Fruit fly (Drosophila melanogaster) whole organism, embryonic: Measurements from ENCODE around the gene Vps26.

Experiments used
- Abd-B ChIP-seq: fragments of 200-800 bp; sonication (Bioruptor generic); optimal IDR thresholded peaks from 2 replicates; lab custom pipeline; 2018; ENCODE audit warnings: missing biosample characterization, mild to moderate bottlenecking, missing genetic modification characterization, moderate library complexity
- Adf1 ChIP-seq: fragments of 200-800 bp; sonication (Bioruptor generic); IDR thresholded peaks from 2 replicates; pipeline ENCODE4 v1.3.6; 2022; ENCODE audit warnings: missing biosample characterization, missing genetic modification characterization
- Atf-2 ChIP-seq: fragments of 200-800 bp; sonication (Bioruptor generic); optimal IDR thresholded peaks from 2 replicates; lab custom pipeline; 2016; ENCODE audit warnings: missing biosample characterization, missing genetic modification characterization
- B-H2 ChIP-seq: fragments of 200-800 bp; sonication (Bioruptor generic); optimal IDR thresholded peaks from 2 replicates; lab custom pipeline; 2018; ENCODE audit warnings: missing biosample characterization, mild to moderate bottlenecking, missing genetic modification characterization
- Blimp-1 ChIP-seq: fragments of 200-800 bp; sonication (Bioruptor generic); optimal IDR thresholded peaks from 3 replicates; lab custom pipeline; 2018; ENCODE audit warnings: missing biosample characterization, missing genetic modification characterization, mild to moderate bottlenecking, moderate library complexity, missing genetic modification reagents
- CG10462 ChIP-seq: fragments of 200-800 bp; sonication (Bioruptor generic); optimal IDR thresholded peaks from 2 replicates; lab custom pipeline; 2016; ENCODE audit warnings: missing biosample characterization, missing genetic modification characterization
- CG13123 ChIP-seq: fragments of 200-800 bp; sonication (Bioruptor generic); optimal IDR thresholded peaks from 2 replicates; lab custom pipeline; 2016; ENCODE audit warnings: missing biosample characterization, missing genetic modification characterization
- CG14050 ChIP-seq: fragments of 200-800 bp; sonication (Bioruptor generic); IDR thresholded peaks from 3 replicates; pipeline ENCODE4 v1.3.6; 2022; ENCODE audit warnings: missing biosample characterization, missing genetic modification characterization
- CG14441 ChIP-seq: fragments of 200-800 bp; sonication (Bioruptor generic); IDR thresholded peaks from 2 replicates; pipeline ENCODE4 v1.3.6; 2022; ENCODE audit warnings: missing biosample characterization, missing genetic modification characterization
- CG14710 ChIP-seq: fragments of 200-800 bp; sonication (Bioruptor generic); optimal IDR thresholded peaks from 3 replicates; lab custom pipeline; 2019; ENCODE audit warnings: missing biosample characterization, mild to moderate bottlenecking, missing genetic modification characterization, moderate library complexity
- CG17385 ChIP-seq: fragments of 200-800 bp; sonication (Bioruptor generic); optimal IDR thresholded peaks from 3 replicates; lab custom pipeline; 2018; ENCODE audit warnings: missing biosample characterization, mild to moderate bottlenecking, missing genetic modification characterization
- CG2712 ChIP-seq: fragments of 200-800 bp; optimal IDR thresholded peaks from 3 replicates; lab custom pipeline; 2019; ENCODE audit warnings: missing biosample characterization, mild to moderate bottlenecking, missing genetic modification characterization, moderate library complexity
- CG30403 ChIP-seq: fragments of 200-800 bp; sonication (Bioruptor generic); optimal IDR thresholded peaks from 3 replicates; lab custom pipeline; 2016; ENCODE audit warnings: missing biosample characterization, missing genetic modification characterization
- CG31224 ChIP-seq: fragments of 200-800 bp; sonication (Bioruptor generic); IDR thresholded peaks from 2 replicates; pipeline ENCODE4 v1.3.6; 2022; ENCODE audit warnings: missing biosample characterization, missing genetic modification characterization
- CG3163 ChIP-seq: fragments of 200-800 bp; sonication (Bioruptor generic); optimal IDR thresholded peaks from 3 replicates; lab custom pipeline; 2016; ENCODE audit warnings: missing biosample characterization, missing genetic modification characterization
- CG33213 ChIP-seq: fragments of 200-800 bp; sonication (Bioruptor generic); optimal IDR thresholded peaks from 3 replicates; lab custom pipeline; 2016; ENCODE audit warnings: missing biosample characterization, missing genetic modification characterization
- CG4424 ChIP-seq: fragments of 200-800 bp; sonication (Bioruptor generic); optimal IDR thresholded peaks from 3 replicates; lab custom pipeline; 2016; ENCODE audit warnings: missing biosample characterization, missing genetic modification characterization
- CG4820 ChIP-seq: fragments of 200-800 bp; sonication (Bioruptor generic); optimal IDR thresholded peaks from 3 replicates; lab custom pipeline; 2016; ENCODE audit warnings: missing biosample characterization, missing genetic modification characterization
- CG4854 ChIP-seq: fragments of 200-800 bp; sonication (Bioruptor generic); optimal IDR thresholded peaks from 2 replicates; lab custom pipeline; 2016; ENCODE audit warnings: missing biosample characterization, missing genetic modification characterization, inconsistent platforms
- CG5953 ChIP-seq: fragments of 200-800 bp; sonication (Bioruptor generic); IDR thresholded peaks from 2 replicates; pipeline ENCODE4 v1.3.6; 2022; ENCODE audit warnings: missing biosample characterization, missing genetic modification characterization
- CG6765 ChIP-seq: fragments of 200-800 bp; sonication (Bioruptor generic); optimal IDR thresholded peaks from 3 replicates; lab custom pipeline; 2017; ENCODE audit warnings: missing biosample characterization, mild to moderate bottlenecking, missing genetic modification characterization
- CG7928 ChIP-seq: fragments of 200-800 bp; sonication (Bioruptor generic); optimal IDR thresholded peaks from 2 replicates; lab custom pipeline; 2017; ENCODE audit warnings: missing biosample characterization, mild to moderate bottlenecking, missing genetic modification characterization
- CG8924 ChIP-seq: fragments of 200-800 bp; optimal IDR thresholded peaks from 3 replicates; lab custom pipeline; 2019; ENCODE audit warnings: missing biosample characterization, mild to moderate bottlenecking, missing genetic modification characterization, moderate library complexity
- CG9727 ChIP-seq: fragments of 200-800 bp; sonication (Bioruptor generic); optimal IDR thresholded peaks from 3 replicates; lab custom pipeline; 2017; ENCODE audit warnings: missing biosample characterization, mild to moderate bottlenecking, missing genetic modification characterization
- CG9817 ChIP-seq: fragments of 200-800 bp; sonication (Bioruptor generic); optimal IDR thresholded peaks from 2 replicates; lab custom pipeline; 2018; ENCODE audit warnings: missing biosample characterization, mild to moderate bottlenecking, missing genetic modification characterization, moderate library complexity
- Dad ChIP-seq: fragments of 200-800 bp; sonication (Bioruptor generic); optimal IDR thresholded peaks from 3 replicates; lab custom pipeline; 2016; ENCODE audit warnings: missing biosample characterization, missing genetic modification characterization
- Dbx ChIP-seq: fragments of 200-800 bp; sonication (Bioruptor generic); IDR thresholded peaks from 3 replicates; pipeline ENCODE4 v1.3.6; 2022; ENCODE audit warnings: missing biosample characterization, missing genetic modification characterization
- Dfd ChIP-seq, 2 experiments: fragments of >200 bp; optimal IDR thresholded peaks; 2 replicates each; lab custom pipeline; 2017; ENCODE audit warnings: missing biosample characterization in 2 of 2, missing genetic modification characterization in 2 of 2
- ERR ChIP-seq: fragments of 200-800 bp; sonication (Bioruptor generic); optimal IDR thresholded peaks from 2 replicates; lab custom pipeline; 2016; ENCODE audit warnings: missing biosample characterization, missing genetic modification characterization
- Elba2 ChIP-seq: fragments of 200-800 bp; sonication (Bioruptor generic); optimal IDR thresholded peaks from 3 replicates; lab custom pipeline; 2016; ENCODE audit warnings: missing biosample characterization, missing genetic modification characterization
- GATAe ChIP-seq: fragments of 200-800 bp; sonication (Bioruptor generic); conservative IDR thresholded peaks from 2 replicates; pipeline ENCODE4 v1.3.6; 2022; ENCODE audit warnings: missing biosample characterization, missing genetic modification characterization
- Gsc ChIP-seq: fragments of 200-800 bp; sonication (Bioruptor generic); IDR thresholded peaks from 2 replicates; pipeline ENCODE4 v1.3.6; 2022; ENCODE audit warnings: missing biosample characterization, missing genetic modification characterization
- H2.0 ChIP-seq: fragments of 200-800 bp; sonication (Bioruptor generic); IDR thresholded peaks from 2 replicates; pipeline ENCODE4 v1.3.6; 2022; ENCODE audit warnings: missing biosample characterization, missing genetic modification characterization
- HLH54F ChIP-seq: fragments of 200-800 bp; sonication (Bioruptor generic); optimal IDR thresholded peaks from 3 replicates; lab custom pipeline; 2016; ENCODE audit warnings: missing biosample characterization, missing genetic modification characterization
- Mad ChIP-seq: fragments of 200-800 bp; sonication (Bioruptor generic); optimal IDR thresholded peaks from 2 replicates; lab custom pipeline; 2016; ENCODE audit warnings: missing biosample characterization, missing genetic modification characterization
- Ptx1 ChIP-seq: fragments of 200-800 bp; sonication (Bioruptor generic); IDR thresholded peaks from 2 replicates; pipeline ENCODE4 v1.3.6; 2022; ENCODE audit warnings: missing biosample characterization, missing genetic modification characterization
- Side ChIP-seq: fragments of 200-800 bp; sonication (Bioruptor generic); optimal IDR thresholded peaks from 2 replicates; lab custom pipeline; 2016; ENCODE audit warnings: missing biosample characterization, missing genetic modification characterization
- Xrp1 ChIP-seq: fragments of 200-800 bp; sonication (Bioruptor generic); IDR thresholded peaks from 2 replicates; pipeline ENCODE4 v1.3.6; 2022; ENCODE audit warnings: missing biosample characterization, missing genetic modification characterization
- ap ChIP-seq: fragments of 200-800 bp; sonication (Bioruptor generic); IDR thresholded peaks from 2 replicates; pipeline ENCODE4 v1.3.6; 2022; ENCODE audit warnings: missing biosample characterization, missing genetic modification characterization
- btn ChIP-seq: fragments of 200-800 bp; sonication (Bioruptor generic); optimal IDR thresholded peaks from 2 replicates; lab custom pipeline; 2016; ENCODE audit warnings: missing biosample characterization, missing genetic modification characterization
- ci ChIP-seq: fragments of 200-800 bp; sonication (Bioruptor generic); IDR thresholded peaks from 3 replicates; pipeline ENCODE4 v1.3.6; 2022; ENCODE audit warnings: missing biosample characterization, missing genetic modification characterization
- da ChIP-seq: fragments of 200-800 bp; sonication (Bioruptor generic); optimal IDR thresholded peaks from 2 replicates; lab custom pipeline; 2016; ENCODE audit warnings: missing biosample characterization, missing genetic modification characterization
- dati ChIP-seq: fragments of 200-800 bp; sonication (Bioruptor generic); IDR thresholded peaks from 2 replicates; pipeline ENCODE4 v1.3.6; 2022; ENCODE audit warnings: missing biosample characterization, missing genetic modification characterization
- fru ChIP-seq: fragments of >200 bp; optimal IDR thresholded peaks from 2 replicates; lab custom pipeline; 2017
- fu2 ChIP-seq: fragments of 200-800 bp; sonication (Bioruptor generic); optimal IDR thresholded peaks from 2 replicates; lab custom pipeline; 2016; ENCODE audit warnings: missing biosample characterization, missing genetic modification characterization
- gcm2 ChIP-seq: fragments of 200-800 bp; sonication (Bioruptor generic); optimal IDR thresholded peaks from 2 replicates; lab custom pipeline; 2016; ENCODE audit warnings: missing biosample characterization, missing genetic modification characterization
- grau ChIP-seq: fragments of 200-800 bp; optimal IDR thresholded peaks from 3 replicates; lab custom pipeline; 2019; ENCODE audit warnings: missing biosample characterization, mild to moderate bottlenecking, missing genetic modification characterization, moderate library complexity
- kah ChIP-seq: fragments of 200-800 bp; sonication (Bioruptor generic); optimal IDR thresholded peaks from 2 replicates; lab custom pipeline; 2018; ENCODE audit warnings: missing biosample characterization, mild to moderate bottlenecking, missing genetic modification characterization
- pho ChIP-seq: fragments of 200-800 bp; sonication (Bioruptor generic); optimal IDR thresholded peaks from 2 replicates; lab custom pipeline; 2016; ENCODE audit warnings: missing biosample characterization, missing genetic modification characterization
- rib ChIP-seq: fragments of 200-800 bp; sonication (Bioruptor generic); IDR thresholded peaks from 2 replicates; pipeline ENCODE4 v1.3.6; 2022; ENCODE audit warnings: missing biosample characterization, missing genetic modification characterization
- tup ChIP-seq: fragments of 200-800 bp; sonication (Bioruptor generic); optimal IDR thresholded peaks from 2 replicates; lab custom pipeline; 2016; ENCODE audit warnings: missing biosample characterization, mild to moderate bottlenecking, missing genetic modification characterization, moderate library complexity
- tx ChIP-seq: fragments of 200-800 bp; sonication (Bioruptor generic); optimal IDR thresholded peaks from 2 replicates; lab custom pipeline; 2016; ENCODE audit warnings: missing biosample characterization, missing genetic modification characterization
- vvl ChIP-seq: fragments of 200-800 bp; sonication (Bioruptor generic); IDR thresholded peaks from 2 replicates; pipeline ENCODE4 v1.3.6; 2022; ENCODE audit warnings: missing biosample characterization, missing genetic modification characterization
- zfh1 ChIP-seq: fragments of 200-800 bp; sonication (Bioruptor generic); IDR thresholded peaks from 3 replicates; pipeline ENCODE4 v1.3.6; 2022; ENCODE audit warnings: missing biosample characterization, missing genetic modification characterization

Vps26 gene

dm6 chrX:1858867-1859266 is 14.8 kb upstream of the Vps26 start, which contains the start of gene Lamtor5 (continued):
- TF ChIP-seq CG4820 (GFP tag; lab: Kevin White, UChicago) = peak; percentile 9
- no peak for TF ChIP-seq Adf1 (GFP tag; lab: Robert Waterston, UW)
- no peak for TF ChIP-seq Gsc
- peak; percentile 12 for TF ChIP-seq CG14710
- no peak for TF ChIP-seq da
- TF ChIP-seq CG3163 = no peak
- TF ChIP-seq zfh1 (GFP tag; lab: Robert Waterston, UW) = no peak
- TF ChIP-seq rib (GFP tag; lab: Robert Waterston, UW) = no peak
- TF ChIP-seq Blimp-1 (GFP tag; lab: Kevin White, UChicago) = peak; percentile 20
- TF ChIP-seq Dad (GFP tag; lab: Kevin White, UChicago) = peak; percentile 14
- TF ChIP-seq CG33213 = peak; percentile 2
- peak; percentile 46 for TF ChIP-seq CG9727 (GFP tag; lab: Kevin White, UChicago)
- peak; percentile 49; the same call in 1 of the 2 replicates for TF ChIP-seq Xrp1 (GFP tag; lab: Robert Waterston, UW)
- no peak for TF ChIP-seq ERR (GFP tag; lab: Kevin White, UChicago)
- peak; percentile 1 for TF ChIP-seq B-H2
- no peak for TF ChIP-seq Abd-B (GFP tag; lab: Kevin White, UChicago)
- no peak for TF ChIP-seq GATAe
- TF ChIP-seq CG5953 = peak; percentile 36; the same call in 1 of the 2 replicates
- peak; percentile 9 for TF ChIP-seq pho
- TF ChIP-seq btn (GFP tag; lab: Kevin White, UChicago) = no peak
- TF ChIP-seq H2.0 (GFP tag; lab: Robert Waterston, UW) = no peak
- no peak for TF ChIP-seq CG4424 (GFP tag; lab: Kevin White, UChicago)
- TF ChIP-seq CG31224 (GFP tag; lab: Robert Waterston, UW) = no peak
- TF ChIP-seq CG30403 = peak; percentile 37
- TF ChIP-seq gcm2 = no peak
- peak; percentile 32 for TF ChIP-seq HLH54F (GFP tag; lab: Kevin White, UChicago)
- TF ChIP-seq CG14441 (GFP tag; lab: Robert Waterston, UW) = no peak
- TF ChIP-seq tup = no peak
- TF ChIP-seq Atf-2 (GFP tag; lab: Kevin White, UChicago) = no peak
- TF ChIP-seq Mad (GFP tag; lab: Kevin White, UChicago) = peak; percentile 10
- TF ChIP-seq CG10462 (GFP tag; lab: Kevin White, UChicago) = no peak
- TF ChIP-seq CG14050 = no peak
- TF ChIP-seq Elba2 = no peak
- peak; percentile 33 for TF ChIP-seq CG17385 (GFP tag; lab: Kevin White, UChicago)
- TF ChIP-seq Dfd (GFP tag; optimal IDR thresholded peaks at IDR 0.05; lab: Kevin White, UChicago) = no peak
- TF ChIP-seq dati (GFP tag; lab: Robert Waterston, UW) = no peak
- TF ChIP-seq ap = no peak
- TF ChIP-seq Dbx (GFP tag; lab: Robert Waterston, UW) = 0 out of 3 replicates have a peak, but pooled peaks have one; percentile 34
- peak; percentile 58 for TF ChIP-seq CG2712 (tag; lab: Kevin White, UChicago)
- TF ChIP-seq Side = no peak
- 0 out of 2 replicates have a peak, but pooled peaks have one; percentile 28 for TF ChIP-seq vvl (GFP tag; lab: Robert Waterston, UW)
- peak; percentile 14 for TF ChIP-seq fu2 (GFP tag; lab: Kevin White, UChicago)
- TF ChIP-seq grau (tag; lab: Kevin White, UChicago) = peak; percentile 55
- no peak for TF ChIP-seq kah (GFP tag; lab: Kevin White, UChicago)
- no peak for TF ChIP-seq CG13123 (GFP tag; lab: Kevin White, UChicago)
- no peak for TF ChIP-seq tx (GFP tag; lab: Kevin White, UChicago)
- no peak for TF ChIP-seq Ptx1 (GFP tag; lab: Robert Waterston, UW)
- TF ChIP-seq CG9817 (tag; lab: Kevin White, UChicago) = peak; percentile 14
- TF ChIP-seq ci (GFP tag; lab: Robert Waterston, UW) = peak; percentile 69
- TF ChIP-seq CG7928 (GFP tag; lab: Kevin White, UChicago) = no peak
- TF ChIP-seq CG6765 (GFP tag; lab: Kevin White, UChicago) = no peak
- TF ChIP-seq CG4854 (GFP tag; lab: Kevin White, UChicago) = peak; percentile 2
- TF ChIP-seq fru (lab: Kevin White, UChicago) = no peak
- peak; percentile 23 for TF ChIP-seq CG8924 (tag; lab: Kevin White, UChicago)
